Worm (Caenorhabditis elegans) whole organism, L1 larva: ENCODE measurements around the gene F01D5.2.

Experiments
- C04F5.9 ChIP-seq: sonication (generic microtip); optimal IDR thresholded peaks from 2 replicates; lab custom pipeline; 2016; ENCODE audit warnings: missing genetic modification characterization, missing compliant biosample characterization
- C34B4.2 ChIP-seq: sonication (generic microtip); optimal IDR thresholded peaks from 2 replicates; lab custom pipeline; 2017; ENCODE audit warnings: mild to moderate bottlenecking, missing genetic modification characterization, missing compliant biosample characterization
- F16B12.6 ChIP-seq: fragments of 150-350 bp; optimal IDR thresholded peaks from 2 replicates; lab custom pipeline; 2014; ENCODE audit warnings: missing biosample characterization, missing genetic modification characterization
- aha-1 ChIP-seq: fragments of 150-350 bp; optimal IDR thresholded peaks from 2 replicates; lab custom pipeline; 2014; ENCODE audit warnings: missing biosample characterization, missing genetic modification characterization
- alr-1 ChIP-seq: fragments of 200-800 bp; sonication (Bioruptor generic); optimal IDR thresholded peaks from 2 replicates; lab custom pipeline; 2018; ENCODE audit warnings: borderline replicate concordance, mild to moderate bottlenecking, missing genetic modification characterization, missing compliant biosample characterization
- aly-2 ChIP-seq: fragments of 150-350 bp; optimal IDR thresholded peaks from 2 replicates; lab custom pipeline; 2014; ENCODE audit warnings: missing biosample characterization, missing genetic modification characterization
- ama-1 ChIP-seq: fragments of 150-350 bp; optimal IDR thresholded peaks from 2 replicates; lab custom pipeline; 2014
- blmp-1 ChIP-seq: fragments of 150-350 bp; optimal IDR thresholded peaks from 2 replicates; lab custom pipeline; 2014; ENCODE audit warnings: missing biosample characterization, missing genetic modification characterization
- ceh-63 ChIP-seq: fragments of 200-800 bp; sonication (Bioruptor generic); optimal IDR thresholded peaks from 2 replicates; lab custom pipeline; 2018; ENCODE audit warnings: mild to moderate bottlenecking, missing genetic modification characterization, missing compliant biosample characterization
- ceh-8 ChIP-seq: fragments of 200-800 bp; sonication (Bioruptor generic); optimal IDR thresholded peaks from 2 replicates; lab custom pipeline; 2018; ENCODE audit warnings: mild to moderate bottlenecking, missing genetic modification characterization, moderate library complexity, missing compliant biosample characterization
- ceh-90 ChIP-seq: sonication (generic microtip); optimal IDR thresholded peaks from 2 replicates; lab custom pipeline; 2016; ENCODE audit warnings: missing genetic modification characterization, missing compliant biosample characterization
- ces-1 ChIP-seq: fragments of 150-350 bp; optimal IDR thresholded peaks from 2 replicates; lab custom pipeline; 2014; ENCODE audit warnings: missing biosample characterization, missing genetic modification reagents, missing genetic modification characterization
- efl-1 ChIP-seq, 4 experiments: fragments of 150-350 bp; optimal IDR thresholded peaks in 3 of 4; peaks in 1 of 4; 1 replicate in 1 of 4; 2 replicates in 3 of 4; lab custom pipeline; 2014; ENCODE audit warnings: missing biosample characterization in 2 of 4, missing genetic modification characterization in 2 of 4, missing genetic modification reagents in 2 of 4
- efl-3 ChIP-seq: fragments of 200-800 bp; sonication (Bioruptor generic); optimal IDR thresholded peaks from 2 replicates; lab custom pipeline; 2018; ENCODE audit warnings: mild to moderate bottlenecking, missing genetic modification characterization, missing compliant biosample characterization
- egl-27 ChIP-seq, 2 experiments: fragments of 150-350 bp in 1 of 2; sonication (generic microtip); optimal IDR thresholded peaks; 3 replicates each; lab custom pipeline; 2017 to 2018; ENCODE audit warnings: missing biosample characterization in 2 of 2, missing genetic modification characterization in 2 of 2, missing genetic modification reagents in 2 of 2
- elt-2 ChIP-seq: sonication (generic microtip); optimal IDR thresholded peaks from 2 replicates; lab custom pipeline; 2016; ENCODE audit warnings: missing genetic modification characterization, mild to moderate bottlenecking, inconsistent platforms, missing compliant biosample characterization, missing genetic modification reagents
- elt-3 ChIP-seq, 6 experiments: fragments of 150-350 bp in 1 of 6; sonication (generic microtip); optimal IDR thresholded peaks; 2 replicates each; lab custom pipeline; 2017 to 2018; ENCODE audit warnings: missing biosample characterization in 6 of 6, missing genetic modification characterization in 6 of 6, inconsistent platforms in 1 of 6
- ets-5 ChIP-seq: fragments of 200-800 bp; sonication (Bioruptor generic); IDR thresholded peaks from 2 replicates; pipeline ENCODE4 v1.3.6; 2022; ENCODE audit warnings: missing genetic modification characterization, missing compliant biosample characterization
- fkh-10 ChIP-seq: sonication (generic microtip); optimal IDR thresholded peaks from 2 replicates; lab custom pipeline; 2017; ENCODE audit warnings: missing biosample characterization, missing genetic modification reagents, missing genetic modification characterization
- fkh-8 ChIP-seq: sonication (generic microtip); optimal IDR thresholded peaks from 2 replicates; lab custom pipeline; 2016; ENCODE audit warnings: mild to moderate bottlenecking, missing genetic modification characterization, missing compliant biosample characterization
- fos-1 ChIP-seq: fragments of 150-350 bp; optimal IDR thresholded peaks from 2 replicates; lab custom pipeline; 2014; ENCODE audit warnings: missing biosample characterization, missing genetic modification characterization
- grh-1 ChIP-seq: fragments of 200-800 bp; sonication (Bioruptor generic); IDR thresholded peaks from 2 replicates; pipeline ENCODE4 v1.3.6; 2022; ENCODE audit warnings: missing genetic modification reagents, missing genetic modification characterization, missing compliant biosample characterization
- hlh-4 ChIP-seq: sonication (generic microtip); optimal IDR thresholded peaks from 2 replicates; lab custom pipeline; 2016; ENCODE audit warnings: mild to moderate bottlenecking, missing genetic modification characterization, missing compliant biosample characterization
- lin-13 ChIP-seq: fragments of 150-350 bp; optimal IDR thresholded peaks from 2 replicates; lab custom pipeline; 2014; ENCODE audit warnings: missing biosample characterization, missing genetic modification reagents, missing genetic modification characterization
- lin-35 ChIP-seq, 2 experiments: fragments of 150-350 bp; optimal IDR thresholded peaks; 2 replicates each; lab custom pipeline; 2014; ENCODE audit warnings: missing biosample characterization in 2 of 2, missing genetic modification characterization in 2 of 2, missing genetic modification reagents in 2 of 2
- lsy-2 ChIP-seq, 2 experiments: fragments of 150-350 bp; optimal IDR thresholded peaks; 2 replicates each; lab custom pipeline; 2014; ENCODE audit warnings: missing biosample characterization in 2 of 2, missing genetic modification characterization in 2 of 2
- mab-9 ChIP-seq: fragments of 200-800 bp; sonication (Bioruptor generic); IDR thresholded peaks from 2 replicates; pipeline ENCODE4 v1.3.6; 2022; ENCODE audit warnings: missing genetic modification reagents, missing genetic modification characterization, missing compliant biosample characterization
- mdl-1 ChIP-seq, 2 experiments: fragments of 150-350 bp; optimal IDR thresholded peaks; 2 replicates each; lab custom pipeline; 2014 to 2017; ENCODE audit warnings: missing biosample characterization in 2 of 2, missing genetic modification characterization in 2 of 2, inconsistent platforms in 1 of 2
- mep-1 ChIP-seq: fragments of 150-350 bp; optimal IDR thresholded peaks from 2 replicates; lab custom pipeline; 2014; ENCODE audit warnings: missing biosample characterization, missing genetic modification characterization
- nhr-47 ChIP-seq: sonication (generic microtip); optimal IDR thresholded peaks from 2 replicates; lab custom pipeline; 2016; ENCODE audit warnings: mild to moderate bottlenecking, missing genetic modification characterization, moderate library complexity, missing compliant biosample characterization
- nhr-77 ChIP-seq: fragments of 150-350 bp; optimal IDR thresholded peaks from 2 replicates; lab custom pipeline; 2014; ENCODE audit warnings: missing biosample characterization, missing genetic modification characterization
- nhr-85 ChIP-seq: sonication (generic microtip); peaks from one replicate; lab custom pipeline; 2016; ENCODE audit warnings: missing genetic modification characterization, inconsistent platforms, missing compliant biosample characterization
- nhr-90 ChIP-seq: sonication (generic microtip); optimal IDR thresholded peaks from 2 replicates; lab custom pipeline; 2016; ENCODE audit warnings: mild to moderate bottlenecking, missing genetic modification characterization, missing compliant biosample characterization; ENCODE audit not compliant: poor library complexity
- pag-3 ChIP-seq: sonication (generic microtip); optimal IDR thresholded peaks from 2 replicates; lab custom pipeline; 2017; ENCODE audit warnings: missing genetic modification characterization, mild to moderate bottlenecking, missing compliant biosample characterization, antibody characterized with exemption, borderline replicate concordance; ENCODE audit not compliant: insufficient read depth
- pax-3 ChIP-seq: fragments of 200-800 bp; sonication (Bioruptor generic); optimal IDR thresholded peaks from 2 replicates; lab custom pipeline; 2018; ENCODE audit warnings: mild to moderate bottlenecking, missing genetic modification characterization, moderate library complexity, missing compliant biosample characterization
- pqm-1 ChIP-seq: sonication (generic microtip); optimal IDR thresholded peaks from 3 replicates; lab custom pipeline; 2017; ENCODE audit warnings: missing biosample characterization, missing genetic modification characterization
- rnt-1 ChIP-seq: sonication (generic microtip); optimal IDR thresholded peaks from 2 replicates; lab custom pipeline; 2016; ENCODE audit warnings: mild to moderate bottlenecking, missing genetic modification characterization, moderate library complexity, missing compliant biosample characterization
- skn-1 ChIP-seq: fragments of 150-350 bp; optimal IDR thresholded peaks from 2 replicates; lab custom pipeline; 2014; ENCODE audit warnings: missing biosample characterization, missing genetic modification characterization
- snpc-4 ChIP-seq: fragments of 150-350 bp; optimal IDR thresholded peaks from 2 replicates; lab custom pipeline; 2014; ENCODE audit warnings: missing biosample characterization, missing genetic modification characterization
- sox-4 ChIP-seq: sonication (generic microtip); optimal IDR thresholded peaks from 2 replicates; lab custom pipeline; 2016; ENCODE audit warnings: missing genetic modification characterization, missing compliant biosample characterization
- sptf-1 ChIP-seq: fragments of 150-350 bp; optimal IDR thresholded peaks from 2 replicates; lab custom pipeline; 2014; ENCODE audit warnings: missing biosample characterization, missing genetic modification characterization
- sup-37 ChIP-seq: fragments of 200-800 bp; sonication (Bioruptor generic); optimal IDR thresholded peaks from 2 replicates; lab custom pipeline; 2018; ENCODE audit warnings: mild to moderate bottlenecking, missing genetic modification characterization, missing compliant biosample characterization
- swsn-7 ChIP-seq: sonication (generic microtip); optimal IDR thresholded peaks from 2 replicates; lab custom pipeline; 2016; ENCODE audit warnings: missing genetic modification characterization, missing compliant biosample characterization
- unc-30 ChIP-seq: sonication (generic microtip); optimal IDR thresholded peaks from 2 replicates; lab custom pipeline; 2017; ENCODE audit warnings: missing biosample characterization, missing genetic modification characterization
- unc-62 ChIP-seq: fragments of 150-350 bp; optimal IDR thresholded peaks from 2 replicates; lab custom pipeline; 2014; ENCODE audit warnings: missing biosample characterization, missing genetic modification reagents, missing genetic modification characterization
- unc-86 ChIP-seq: sonication (generic microtip); optimal IDR thresholded peaks from 2 replicates; lab custom pipeline; 2016; ENCODE audit warnings: missing genetic modification characterization, missing compliant biosample characterization
- unc-98 ChIP-seq: fragments of 200-800 bp; sonication (Bioruptor generic); IDR thresholded peaks from 2 replicates; pipeline ENCODE4 v1.3.6; 2022; ENCODE audit warnings: missing genetic modification characterization, missing compliant biosample characterization
- xbp-1 ChIP-seq: sonication (generic microtip); optimal IDR thresholded peaks from 2 replicates; lab custom pipeline; 2016; ENCODE audit warnings: missing genetic modification characterization, missing compliant biosample characterization
- zag-1 ChIP-seq: fragments of 150-350 bp; optimal IDR thresholded peaks from 2 replicates; lab custom pipeline; 2014; ENCODE audit warnings: missing biosample characterization, missing genetic modification characterization
- zip-4 ChIP-seq: fragments of 200-800 bp; sonication (Bioruptor generic); optimal IDR thresholded peaks from 2 replicates; lab custom pipeline; 2018; ENCODE audit warnings: mild to moderate bottlenecking, missing genetic modification characterization, moderate library complexity, missing compliant biosample characterization
- ztf-11 ChIP-seq, 2 experiments: sonication (generic microtip); optimal IDR thresholded peaks; 2 replicates each; lab custom pipeline; 2016 to 2017; ENCODE audit warnings: missing genetic modification characterization in 2 of 2, missing biosample characterization in 1 of 2, missing compliant biosample characterization in 1 of 2
- ztf-4 ChIP-seq: fragments of 150-350 bp; optimal IDR thresholded peaks from 2 replicates; lab custom pipeline; 2014; ENCODE audit warnings: missing biosample characterization, missing genetic modification characterization

The F01D5.2 gene

ce11 chrII:13976161-13976560 lies 22.7 kb downstream of the F01D5.2 start, which contains the start of gene Y39G8B.2:
Y39G8B.2 (minus strand) TSS chrII:13976221.
- TF ChIP-seq grh-1 (GFP tag; lab: Robert Waterston, UW) (peak; percentile 70), F16B12.6 (tag; lab: Kevin White, UChicago) (peak; percentile 99), hlh-4 (tag; lab: Kevin White, UChicago) (no peak), lsy-2 (tag; optimal IDR thresholded peaks at IDR 0.05; lab: Kevin White, UChicago) (peak; percentile 90 to 92), swsn-7 (tag; lab: Kevin White, UChicago) (peak; percentile 75), ceh-8 (GFP tag; lab: Kevin White, UChicago) (no peak), egl-27 (tag; optimal IDR thresholded peaks at IDR 0.05; lab: Kevin White, UChicago) (no peak), efl-3 (GFP tag; lab: Kevin White, UChicago) (no peak), aha-1 (peak; percentile 59), elt-3 (tag; optimal IDR thresholded peaks at IDR 0.05; lab: Kevin White, UChicago) (peak in 2 of 6 experiments; percentile 49 to 54), C34B4.2 (no peak), pag-3 (tag; lab: Kevin White, UChicago) (peak; percentile 38), lin-35 (GFP tag; optimal IDR thresholded peaks at IDR 0.05; lab: Kevin White, UChicago) (peak; percentile 90 to 92), fkh-10 (peak; percentile 65), ceh-90 (tag; lab: Kevin White, UChicago) (no peak), ets-5 (GFP tag; lab: Robert Waterston, UW) (no peak), ama-1 (no peak), mep-1 (peak; percentile 92), sup-37 (GFP tag; lab: Kevin White, UChicago) (no peak), snpc-4 (tag; lab: Kevin White, UChicago) (peak; percentile 89), zip-4 (peak; percentile 23), mab-9 (peak; percentile 61; the same call in 1 of the 2 replicates), aly-2 (tag; lab: Kevin White, UChicago) (peak; percentile 25), ceh-63 (no peak), C04F5.9 (peak; percentile 45), ces-1 (GFP tag; lab: Kevin White, UChicago) (no peak), alr-1 (tag; lab: Kevin White, UChicago) (no peak), ztf-11 (tag; optimal IDR thresholded peaks at IDR 0.05; lab: Kevin White, UChicago) (peak in 1 of 2 experiments; percentile 61), unc-86 (tag; lab: Kevin White, UChicago) (peak; percentile 77), lin-13 (GFP tag; lab: Kevin White, UChicago) (peak; percentile 87), nhr-77 (tag; lab: Kevin White, UChicago) (peak; percentile 93), nhr-90 (tag; lab: Kevin White, UChicago) (peak; percentile 69), blmp-1 (tag; lab: Kevin White, UChicago) (peak; percentile 59), nhr-47 (tag; lab: Kevin White, UChicago) (peak; percentile 86), xbp-1 (tag; lab: Kevin White, UChicago) (peak; percentile 69), sptf-1 (tag; lab: Kevin White, UChicago) (no peak), nhr-85 (tag; lab: Kevin White, UChicago) (peak; percentile 83), efl-1 (optimal IDR thresholded peaks at IDR 0.05; lab: Kevin White, UChicago) (peak; percentile 89 to 91), efl-1 (GFP tag; optimal IDR thresholded peaks at IDR 0.05 in 1 of 2; lab: Kevin White, UChicago) (peak; percentile 86 to 98), fos-1 (tag; lab: Kevin White, UChicago) (peak; percentile 70), skn-1 (peak; percentile 86), zag-1 (tag; lab: Kevin White, UChicago) (no peak), mdl-1 (tag; optimal IDR thresholded peaks at IDR 0.05; lab: Kevin White, UChicago) (peak in 1 of 2 experiments; percentile 80), pax-3 (tag; lab: Kevin White, UChicago) (peak; percentile 57), fkh-8 (peak; percentile 82), pqm-1 (tag; lab: Kevin White, UChicago) (no peak), rnt-1 (tag; lab: Kevin White, UChicago) (peak; percentile 90), unc-98 (GFP tag; lab: Robert Waterston, UW) (peak; percentile 23; the same call in 1 of the 2 replicates), sox-4 (tag; lab: Kevin White, UChicago) (no peak), unc-62 (no peak), elt-2 (tag; lab: Kevin White, UChicago) (peak; percentile 37), ztf-4 (peak; percentile 30), unc-30 (tag; lab: Kevin White, UChicago) (no peak)
